Fruit fly (Drosophila melanogaster): ENCODE measurements around the gene atilla.

DNA sequence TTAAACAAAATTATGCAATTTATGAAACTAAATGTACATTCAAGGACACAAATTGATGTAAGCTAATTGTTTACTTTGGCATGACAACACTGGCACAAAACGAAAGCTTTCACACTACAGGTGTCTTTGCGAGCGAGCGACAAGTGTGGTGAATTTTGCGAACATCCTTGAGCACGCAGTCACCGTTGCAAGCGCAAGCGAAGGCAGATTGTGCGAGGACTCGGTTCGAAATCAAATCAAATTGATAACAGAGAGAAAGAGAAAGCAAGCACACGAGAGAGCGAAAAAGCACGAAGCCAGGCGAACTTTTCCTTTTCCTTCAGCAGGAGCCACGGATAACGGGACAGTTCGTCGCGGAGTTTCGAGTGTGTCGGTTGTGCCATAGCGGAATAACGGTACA, 35.2 kb downstream of the atilla start, which contains the start of gene CG31760:
- TF ChIP-seq h (optimal IDR thresholded peaks at IDR 0.05) = no peak
- TF ChIP-seq psq (optimal IDR thresholded peaks at IDR 0.05) = no peak
- no peak for TF ChIP-seq Sin3A (optimal IDR thresholded peaks at IDR 0.05)
- no peak for TF ChIP-seq ttk (optimal IDR thresholded peaks at IDR 0.05)
- TF ChIP-seq insv (optimal IDR thresholded peaks at IDR 0.05) = no peak
- TF ChIP-seq Myc (optimal IDR thresholded peaks at IDR 0.05) = no peak

Data from Kc167 (cell line).